Worm (Caenorhabditis elegans) whole organism, L2 larva: ENCODE measurements around the gene fat-5.

Source experiments
- C34F6.9 ChIP-seq: fragments of 150-350 bp; optimal IDR thresholded peaks from 2 replicates; lab custom pipeline; 2014; ENCODE audit warnings: missing biosample characterization, missing genetic modification characterization
- F13H6.1 ChIP-seq: sonication (generic microtip); optimal IDR thresholded peaks from 2 replicates; lab custom pipeline; 2016; ENCODE audit warnings: missing genetic modification characterization, missing compliant biosample characterization
- R02D3.7 ChIP-seq: fragments of 150-350 bp; optimal IDR thresholded peaks from 2 replicates; lab custom pipeline; 2014; ENCODE audit warnings: missing biosample characterization, missing genetic modification characterization
- Y55F3AM.14 ChIP-seq: fragments of 200-800 bp; sonication (Bioruptor generic); optimal IDR thresholded peaks from 2 replicates; lab custom pipeline; 2018; ENCODE audit warnings: mild to moderate bottlenecking, missing genetic modification characterization, missing compliant biosample characterization
- ZK546.5 ChIP-seq: sonication (generic microtip); optimal IDR thresholded peaks from 2 replicates; lab custom pipeline; 2017; ENCODE audit warnings: missing biosample characterization, missing genetic modification characterization
- aly-2 ChIP-seq: fragments of 150-350 bp; optimal IDR thresholded peaks from 2 replicates; lab custom pipeline; 2014; ENCODE audit warnings: missing biosample characterization, missing genetic modification characterization
- ceh-16 ChIP-seq: fragments of 150-350 bp; optimal IDR thresholded peaks from 2 replicates; lab custom pipeline; 2014; ENCODE audit warnings: missing biosample characterization, missing genetic modification characterization
- crh-2 ChIP-seq: sonication (generic microtip); optimal IDR thresholded peaks from 2 replicates; lab custom pipeline; 2017; ENCODE audit warnings: missing biosample characterization, missing genetic modification characterization
- dmd-4 ChIP-seq: sonication (generic microtip); optimal IDR thresholded peaks from 2 replicates; lab custom pipeline; 2017; ENCODE audit warnings: missing biosample characterization, missing genetic modification characterization
- elt-3 ChIP-seq: sonication (generic microtip); optimal IDR thresholded peaks from 2 replicates; lab custom pipeline; 2017; ENCODE audit warnings: missing biosample characterization, missing genetic modification characterization
- fos-1 ChIP-seq: fragments of 150-350 bp; optimal IDR thresholded peaks from 2 replicates; lab custom pipeline; 2014; ENCODE audit warnings: missing biosample characterization, missing genetic modification characterization
- lin-13 ChIP-seq: fragments of 150-350 bp; optimal IDR thresholded peaks from 2 replicates; lab custom pipeline; 2014; ENCODE audit warnings: missing biosample characterization, missing genetic modification reagents, missing genetic modification characterization
- lin-39 ChIP-seq: fragments of 150-350 bp; optimal IDR thresholded peaks from 2 replicates; lab custom pipeline; 2014; ENCODE audit warnings: missing biosample characterization, missing genetic modification reagents, missing genetic modification characterization
- lsy-2 ChIP-seq, 2 experiments: fragments of 150-350 bp in 1 of 2; sonication (generic microtip) in 1 of 2; optimal IDR thresholded peaks; 2 replicates each; lab custom pipeline; 2014 to 2017; ENCODE audit warnings: missing biosample characterization in 2 of 2, missing genetic modification characterization in 2 of 2
- mab-5 ChIP-seq: fragments of 150-350 bp; optimal IDR thresholded peaks from 2 replicates; lab custom pipeline; 2014; ENCODE audit warnings: missing biosample characterization, missing genetic modification characterization
- nhr-10 ChIP-seq: sonication (generic microtip); optimal IDR thresholded peaks from 2 replicates; lab custom pipeline; 2017; ENCODE audit warnings: missing biosample characterization, missing genetic modification characterization
- nhr-12 ChIP-seq: fragments of 150-350 bp; optimal IDR thresholded peaks from 2 replicates; lab custom pipeline; 2014; ENCODE audit warnings: missing biosample characterization, missing genetic modification characterization
- nhr-129 ChIP-seq: fragments of 150-350 bp; optimal IDR thresholded peaks from 2 replicates; lab custom pipeline; 2014; ENCODE audit warnings: missing biosample characterization, missing genetic modification characterization
- nhr-23 ChIP-seq: fragments of 150-350 bp; optimal IDR thresholded peaks from 2 replicates; lab custom pipeline; 2014; ENCODE audit warnings: missing biosample characterization, missing genetic modification reagents, missing genetic modification characterization
- nhr-237 ChIP-seq: fragments of 150-350 bp; optimal IDR thresholded peaks from 2 replicates; lab custom pipeline; 2014; ENCODE audit warnings: missing biosample characterization, missing genetic modification characterization
- nhr-25 ChIP-seq: fragments of 150-350 bp; sonication (generic microtip); optimal IDR thresholded peaks from 3 replicates; lab custom pipeline; 2014; ENCODE audit warnings: missing biosample characterization, missing genetic modification characterization
- nhr-77 ChIP-seq: fragments of 150-350 bp; optimal IDR thresholded peaks from 2 replicates; lab custom pipeline; 2014; ENCODE audit warnings: missing biosample characterization, missing genetic modification characterization
- sma-3 ChIP-seq: sonication (generic microtip); optimal IDR thresholded peaks from 2 replicates; lab custom pipeline; 2016; ENCODE audit warnings: missing genetic modification reagents, missing genetic modification characterization, missing compliant biosample characterization
- sma-9 ChIP-seq, 2 experiments: fragments of 150-350 bp in 1 of 2; sonication (generic microtip) in 1 of 2; optimal IDR thresholded peaks; 2 replicates each; lab custom pipeline; 2014 to 2016; ENCODE audit warnings: missing genetic modification characterization in 2 of 2, mild to moderate bottlenecking in 1 of 2, missing biosample characterization in 1 of 2, missing compliant biosample characterization in 1 of 2, missing genetic modification reagents in 1 of 2, moderate library complexity in 1 of 2
- snpc-4 ChIP-seq: fragments of 150-350 bp; optimal IDR thresholded peaks from 2 replicates; lab custom pipeline; 2014; ENCODE audit warnings: missing biosample characterization, missing genetic modification characterization
- unc-39 ChIP-seq: fragments of 150-350 bp; optimal IDR thresholded peaks from 2 replicates; lab custom pipeline; 2014; ENCODE audit warnings: missing biosample characterization, missing genetic modification characterization
- unc-55 ChIP-seq: fragments of 150-350 bp; sonication (generic microtip); optimal IDR thresholded peaks from 3 replicates; lab custom pipeline; 2014; ENCODE audit warnings: missing biosample characterization, missing genetic modification reagents, missing genetic modification characterization
- zag-1 ChIP-seq: fragments of 150-350 bp; optimal IDR thresholded peaks from 2 replicates; lab custom pipeline; 2014; ENCODE audit warnings: missing biosample characterization, missing genetic modification characterization
- ztf-1 ChIP-seq: fragments of 200-800 bp; sonication (Bioruptor generic); conservative IDR thresholded peaks from 2 replicates; pipeline ENCODE4 v1.3.6; 2022; ENCODE audit warnings: missing genetic modification characterization, missing compliant biosample characterization
- ztf-11 ChIP-seq: sonication (generic microtip); optimal IDR thresholded peaks from 2 replicates; lab custom pipeline; 2017; ENCODE audit warnings: missing biosample characterization, missing genetic modification characterization
- ztf-4 ChIP-seq: fragments of 150-350 bp; optimal IDR thresholded peaks from 2 replicates; lab custom pipeline; 2014; ENCODE audit warnings: missing biosample characterization, missing genetic modification characterization

Gene fat-5

DNA sequence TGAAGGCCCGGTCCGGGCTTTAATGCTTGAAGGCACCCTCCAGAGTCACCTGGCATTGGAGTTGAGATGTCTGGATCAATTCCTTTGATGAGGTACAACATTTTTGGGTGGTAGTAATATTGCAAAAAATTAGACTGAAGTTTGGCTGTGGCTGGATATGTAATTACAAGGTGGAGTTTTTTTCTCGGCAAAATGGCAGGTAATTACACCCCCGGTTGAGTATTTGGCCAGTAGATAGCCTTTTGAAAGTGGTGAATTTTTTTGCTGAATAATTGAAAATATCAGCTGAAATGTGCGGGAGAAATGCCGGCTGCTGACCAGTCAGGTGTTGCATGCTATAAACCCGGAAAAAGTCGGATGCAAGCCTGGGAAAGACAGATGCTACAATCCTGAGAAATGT lies 25.7 kb upstream of the fat-5 start, which contains the start of gene Y26G10.4:
Gene Y26G10.4, minus strand, starts transcription at position 101 of the 400 bp plus-strand sequence.
- no peak for TF ChIP-seq sma-3 (GFP tag; lab: Kevin White, UChicago)
- no peak for TF ChIP-seq lin-13 (GFP tag; lab: Kevin White, UChicago)
- TF ChIP-seq nhr-237 (tag; lab: Kevin White, UChicago), result no peak
- TF ChIP-seq nhr-12 (tag; lab: Kevin White, UChicago), result no peak
- TF ChIP-seq, all 48 proteins: peak for 0

DNA sequence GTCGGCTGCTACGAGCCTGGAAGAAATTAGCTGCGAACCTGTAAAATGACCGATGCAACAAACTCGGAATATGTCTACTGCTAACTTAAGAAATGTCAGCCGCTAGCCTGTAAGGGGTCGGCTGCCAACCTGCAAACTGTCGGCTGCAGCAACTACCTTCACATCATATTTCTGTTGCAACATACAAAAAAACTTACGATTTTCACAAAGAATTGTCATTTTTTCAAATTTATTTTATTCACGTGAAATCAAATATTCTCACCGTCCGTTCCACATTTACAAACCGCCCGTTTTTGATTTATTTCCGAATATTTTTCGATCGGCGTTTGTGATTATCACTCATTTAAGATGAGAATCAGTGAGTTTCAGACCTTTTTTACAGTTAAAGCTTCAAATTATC lies 25.1 kb upstream of the fat-5 start, which contains the start of gene Y26G10.6:
Gene Y26G10.6, plus strand, starts transcription at position 301 of the 400 bp plus-strand sequence.
- TF ChIP-seq dmd-4 (no peak), C34F6.9 (no peak), ztf-4 (tag; lab: Kevin White, UChicago) (no peak)
- TF ChIP-seq, all 48 proteins: peak for 0

ce11 chrV:17700728-17701262 lies 24.0 kb upstream of the fat-5 start, which contains the start of the genes Y26G10.5 and srh-32:
Gene Y26G10.5 (minus strand): TSS chrV:17700828.
Gene srh-32 (plus strand): TSS chrV:17701212.
- TF ChIP-seq unc-55 (GFP tag; lab: Kevin White, UChicago) (no peak), aly-2 (tag; lab: Kevin White, UChicago) (no peak), nhr-10 (tag; lab: Kevin White, UChicago) (no peak)

DNA sequence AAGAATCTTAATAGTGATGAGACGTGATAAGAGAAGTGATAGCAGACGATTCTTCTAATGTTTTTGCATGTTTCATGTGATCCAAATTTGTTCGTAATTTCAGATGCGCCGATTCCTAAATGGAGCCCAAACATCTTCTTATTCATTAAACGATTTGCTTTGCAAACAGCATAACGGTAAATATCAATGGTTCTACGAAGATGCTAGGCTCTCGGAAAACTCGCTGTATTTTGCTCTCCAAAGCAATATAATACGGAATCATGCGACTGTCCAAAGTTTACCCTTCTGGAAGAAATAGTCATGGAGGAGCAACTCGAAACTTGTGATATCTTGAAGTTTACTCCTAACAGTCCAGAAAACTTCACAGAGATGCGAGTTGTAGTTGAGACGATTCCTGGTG lies 19.0 kb upstream of the fat-5 start, which contains the start of gene W06D12.6:
Gene W06D12.6, plus strand, starts transcription at position 301 of the 400 bp plus-strand sequence.
- TF ChIP-seq sma-9 (GFP tag; optimal IDR thresholded peaks at IDR 0.05; lab: Kevin White, UChicago), result no peak
- TF ChIP-seq sma-9 (tag; optimal IDR thresholded peaks at IDR 0.05; lab: Kevin White, UChicago), result no peak
- TF ChIP-seq unc-55 (GFP tag; lab: Kevin White, UChicago), result no peak
- TF ChIP-seq zag-1, result no peak
- no peak for TF ChIP-seq snpc-4
- TF ChIP-seq mab-5, result no peak
- no peak for TF ChIP-seq ceh-16 (tag; lab: Kevin White, UChicago)
- no peak for TF ChIP-seq nhr-77 (tag; lab: Kevin White, UChicago)
- no peak for TF ChIP-seq crh-2
- no peak for TF ChIP-seq unc-39 (tag; lab: Kevin White, UChicago)
- TF ChIP-seq aly-2 (tag; lab: Kevin White, UChicago), result no peak

- TF ChIP-seq unc-39 (tag; lab: Kevin White, UChicago) (no peak), lin-39 (tag; lab: Kevin White, UChicago) (no peak), sma-3 (GFP tag; lab: Kevin White, UChicago) (no peak), nhr-25 (tag; lab: Kevin White, UChicago) (no peak), F13H6.1 (tag; lab: Kevin White, UChicago) (no peak), ztf-1 (GFP tag; lab: Robert Waterston, UW) (no peak), ZK546.5 (tag; lab: Kevin White, UChicago) (no peak)
Observed at ce11 chrV:17706217-17706806, 18.5 kb upstream of the fat-5 start.

DNA sequence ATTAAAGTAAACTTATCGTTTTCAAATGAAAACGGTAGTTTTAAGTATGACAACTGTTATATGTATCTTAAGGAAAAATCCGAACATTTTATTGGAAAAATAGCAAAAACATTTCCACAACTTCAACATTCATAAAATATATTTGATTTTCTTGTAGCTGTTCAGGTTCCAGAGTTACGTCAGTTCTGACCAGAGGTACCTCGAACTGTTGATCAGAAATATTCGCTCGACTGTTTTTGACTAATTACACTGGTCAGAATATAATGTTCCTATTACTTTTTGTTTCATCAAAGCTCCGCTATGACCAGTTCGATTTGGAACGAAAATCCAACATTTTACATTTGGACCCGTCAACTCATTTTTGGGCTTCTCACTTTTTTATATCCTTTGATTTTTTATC lies 17.8 kb upstream of the fat-5 start, which contains the start of gene srh-31:
Gene srh-31, plus strand, starts transcription at position 301 of the 400 bp plus-strand sequence.
- no peak for TF ChIP-seq fos-1
- no peak for TF ChIP-seq nhr-23
- no peak for TF ChIP-seq ztf-1 (GFP tag; lab: Robert Waterston, UW)
- TF ChIP-seq nhr-25 (tag; lab: Kevin White, UChicago), result no peak
- TF ChIP-seq unc-39 (tag; lab: Kevin White, UChicago), result no peak
- TF ChIP-seq nhr-77 (tag; lab: Kevin White, UChicago), result no peak
- no peak for TF ChIP-seq sma-9 (GFP tag; optimal IDR thresholded peaks at IDR 0.05; lab: Kevin White, UChicago)
- TF ChIP-seq sma-9 (tag; optimal IDR thresholded peaks at IDR 0.05; lab: Kevin White, UChicago), result no peak
- TF ChIP-seq ztf-4 (tag; lab: Kevin White, UChicago), result no peak
- no peak for TF ChIP-seq lsy-2 (tag; optimal IDR thresholded peaks at IDR 0.05; lab: Kevin White, UChicago)
- no peak for TF ChIP-seq nhr-129 (tag; lab: Kevin White, UChicago)
- no peak for TF ChIP-seq ztf-11 (tag; lab: Kevin White, UChicago)
- no peak for TF ChIP-seq crh-2
- no peak for TF ChIP-seq dmd-4
- TF ChIP-seq nhr-237 (tag; lab: Kevin White, UChicago), result no peak
- TF ChIP-seq R02D3.7 (tag; lab: Kevin White, UChicago), result no peak
- no peak for TF ChIP-seq elt-3
- no peak for TF ChIP-seq mab-5
- TF ChIP-seq snpc-4, result no peak
- no peak for TF ChIP-seq Y55F3AM.14
